Fruit fly (Drosophila melanogaster) whole organism, pupa: ENCODE results near the gene CG10600.
A peak's percentile ranks its signal among the peaks of the same experiment; 100 is the strongest.

ENCODE experiments used
- CG10348 ChIP-seq: fragments of 200-800 bp; sonication (Bioruptor generic); IDR thresholded peaks from 2 replicates; pipeline ENCODE4 v1.3.6; 2022; ENCODE audit warnings: missing biosample characterization, missing genetic modification characterization
- CG12605 ChIP-seq: fragments of 200-800 bp; sonication (Bioruptor generic); IDR thresholded peaks from 2 replicates; pipeline ENCODE4 v1.3.6; 2022; ENCODE audit warnings: missing biosample characterization, missing genetic modification characterization
- CG13204 ChIP-seq: fragments of 200-800 bp; sonication (Bioruptor generic); optimal IDR thresholded peaks from 2 replicates; lab custom pipeline; 2018; ENCODE audit warnings: missing biosample characterization, mild to moderate bottlenecking, missing genetic modification characterization, moderate library complexity
- CG14655 ChIP-seq: fragments of 200-800 bp; sonication (Bioruptor generic); optimal IDR thresholded peaks from 3 replicates; lab custom pipeline; 2017; ENCODE audit warnings: mild to moderate bottlenecking, missing biosample characterization, missing genetic modification reagents, missing genetic modification characterization
- CG15710 ChIP-seq: fragments of 200-800 bp; sonication (Bioruptor generic); optimal IDR thresholded peaks from 2 replicates; lab custom pipeline; 2018; ENCODE audit warnings: missing biosample characterization, mild to moderate bottlenecking, missing genetic modification characterization, moderate library complexity
- CG17806 ChIP-seq: fragments of 200-800 bp; sonication (Bioruptor generic); optimal IDR thresholded peaks from 2 replicates; lab custom pipeline; 2018; ENCODE audit warnings: missing biosample characterization, mild to moderate bottlenecking, missing genetic modification characterization, moderate library complexity
- CG32121 ChIP-seq: fragments of 200-800 bp; sonication (Bioruptor generic); IDR thresholded peaks from 2 replicates; pipeline ENCODE4 v1.3.6; 2022; ENCODE audit warnings: missing biosample characterization, missing genetic modification characterization
- CG34367 ChIP-seq: fragments of 200-800 bp; sonication (Bioruptor generic); optimal IDR thresholded peaks from 2 replicates; lab custom pipeline; 2018; ENCODE audit warnings: missing biosample characterization, mild to moderate bottlenecking, missing genetic modification characterization
- CG4496 ChIP-seq: fragments of 200-800 bp; sonication (Bioruptor generic); IDR thresholded peaks from 3 replicates; pipeline ENCODE4 v1.3.6; 2022; ENCODE audit warnings: missing biosample characterization, missing genetic modification characterization
- CG8159 ChIP-seq: fragments of 200-800 bp; sonication (Bioruptor generic); optimal IDR thresholded peaks from 3 replicates; lab custom pipeline; 2018; ENCODE audit warnings: missing biosample characterization, mild to moderate bottlenecking, missing genetic modification characterization, moderate library complexity
- CG8301 ChIP-seq: fragments of 200-800 bp; sonication (Bioruptor generic); optimal IDR thresholded peaks from 2 replicates; lab custom pipeline; 2018; ENCODE audit warnings: missing biosample characterization, mild to moderate bottlenecking, missing genetic modification characterization
- CG9948 ChIP-seq: fragments of 200-800 bp; sonication (Bioruptor generic); optimal IDR thresholded peaks from 2 replicates; lab custom pipeline; 2018; ENCODE audit warnings: missing biosample characterization, mild to moderate bottlenecking, missing genetic modification characterization, moderate library complexity
- D1 ChIP-seq: fragments of 200-800 bp; sonication (Bioruptor generic); optimal IDR thresholded peaks from 2 replicates; lab custom pipeline; 2018; ENCODE audit warnings: missing biosample characterization, mild to moderate bottlenecking, missing genetic modification characterization, moderate library complexity
- EcR ChIP-seq: fragments of 200-800 bp; sonication (Bioruptor generic); optimal IDR thresholded peaks from 3 replicates; lab custom pipeline; 2019; ENCODE audit warnings: missing biosample characterization, missing genetic modification characterization, mild to moderate bottlenecking, moderate library complexity, missing genetic modification reagents
- Ets98B ChIP-seq: fragments of 200-800 bp; sonication (Bioruptor generic); IDR thresholded peaks from 2 replicates; pipeline ENCODE4 v1.3.6; 2022; ENCODE audit warnings: missing biosample characterization, missing genetic modification characterization
- Pif1A ChIP-seq: fragments of 200-800 bp; sonication (Bioruptor generic); optimal IDR thresholded peaks from 3 replicates; lab custom pipeline; 2016; ENCODE audit warnings: missing biosample characterization, missing genetic modification characterization
- Pif1B ChIP-seq: fragments of 200-800 bp; sonication (Bioruptor generic); optimal IDR thresholded peaks from 3 replicates; lab custom pipeline; 2016; ENCODE audit warnings: missing biosample characterization, missing genetic modification characterization
- Snoo ChIP-seq: fragments of 200-800 bp; sonication (Bioruptor generic); optimal IDR thresholded peaks from 3 replicates; lab custom pipeline; 2017; ENCODE audit warnings: missing biosample characterization, mild to moderate bottlenecking, missing genetic modification characterization, inconsistent platforms
- fd96Ca ChIP-seq: fragments of 200-800 bp; sonication (Bioruptor generic); IDR thresholded peaks from 3 replicates; pipeline ENCODE4 v1.3.6; 2022; ENCODE audit warnings: missing biosample characterization, missing genetic modification characterization
- gl ChIP-seq: fragments of 200-800 bp; sonication (Bioruptor generic); optimal IDR thresholded peaks from 2 replicates; lab custom pipeline; 2018; ENCODE audit warnings: missing biosample characterization, mild to moderate bottlenecking, missing genetic modification characterization
- rn ChIP-seq: fragments of 200-800 bp; sonication (Bioruptor generic); IDR thresholded peaks from 2 replicates; pipeline ENCODE4 v1.3.6; 2022; ENCODE audit warnings: missing biosample characterization, missing genetic modification characterization

The CG10600 gene

dm6 chr2L:18858661-18859532 is 19.4 kb upstream of the CG10600 start, which contains the start of the genes CG10602 and mRpL13:
Gene CG10602 (minus strand): TSS chr2L:18859248.
Gene mRpL13 (minus strand): TSS chr2L:18859248.
- TF ChIP-seq EcR = no peak
- TF ChIP-seq Snoo (tag; lab: Kevin White, UChicago) = no peak
- no peak for TF ChIP-seq CG12605 (GFP tag; lab: Robert Waterston, UW)
- no peak for TF ChIP-seq CG13204 (GFP tag; lab: Kevin White, UChicago)
- peak; percentile 90 for TF ChIP-seq D1 (tag; lab: Kevin White, UChicago)
- TF ChIP-seq gl (tag; lab: Kevin White, UChicago) = no peak

dm6 chr2L:18857635-18858059 is 18.2 kb upstream of the CG10600 start:
- TF ChIP-seq Ets98B (GFP tag; lab: Robert Waterston, UW) = peak; percentile 97
- TF ChIP-seq fd96Ca (GFP tag; lab: Robert Waterston, UW) = peak; percentile 97
- peak; percentile 94 for TF ChIP-seq CG9948 (tag; lab: Kevin White, UChicago)
- TF ChIP-seq Pif1A (GFP tag; lab: Kevin White, UChicago) = peak; percentile 96
- peak; percentile 95 for TF ChIP-seq CG12605 (GFP tag; lab: Robert Waterston, UW)
- TF ChIP-seq CG15710 (tag; lab: Kevin White, UChicago) = peak; percentile 95
- TF ChIP-seq D1 (tag; lab: Kevin White, UChicago) = peak; percentile 62
- peak; percentile 85 for TF ChIP-seq CG13204 (GFP tag; lab: Kevin White, UChicago)
- peak; percentile 98 for TF ChIP-seq CG4496 (GFP tag; lab: Robert Waterston, UW)
- TF ChIP-seq Snoo (tag; lab: Kevin White, UChicago) = peak; percentile 95
- TF ChIP-seq CG8159 = peak; percentile 94
- TF ChIP-seq CG14655 (GFP tag; lab: Kevin White, UChicago) = peak; percentile 95
- TF ChIP-seq CG32121 (GFP tag; lab: Robert Waterston, UW) = peak; percentile 95
- peak; percentile 96 for TF ChIP-seq CG17806 (tag; lab: Kevin White, UChicago)
- TF ChIP-seq gl (tag; lab: Kevin White, UChicago) = peak; percentile 87
- TF ChIP-seq EcR = no peak
- peak; percentile 95 for TF ChIP-seq CG8301 (tag; lab: Kevin White, UChicago)
- TF ChIP-seq CG10348 (GFP tag; lab: Robert Waterston, UW) = peak; percentile 83
- TF ChIP-seq rn (GFP tag; lab: Robert Waterston, UW) = peak; percentile 82
- peak; percentile 92 for TF ChIP-seq Pif1B (GFP tag; lab: Kevin White, UChicago)
- peak; percentile 95 for TF ChIP-seq CG34367

- TF ChIP-seq CG17806 (tag; lab: Kevin White, UChicago) (no peak), CG14655 (GFP tag; lab: Kevin White, UChicago) (no peak), CG9948 (tag; lab: Kevin White, UChicago) (no peak), CG8301 (tag; lab: Kevin White, UChicago) (no peak), Pif1A (GFP tag; lab: Kevin White, UChicago) (no peak), D1 (tag; lab: Kevin White, UChicago) (no peak), CG10348 (GFP tag; lab: Robert Waterston, UW) (no peak), CG8159 (no peak), fd96Ca (GFP tag; lab: Robert Waterston, UW) (no peak), EcR (no peak), CG15710 (tag; lab: Kevin White, UChicago) (no peak), Pif1B (GFP tag; lab: Kevin White, UChicago) (no peak), rn (GFP tag; lab: Robert Waterston, UW) (no peak), Snoo (tag; lab: Kevin White, UChicago) (no peak)
These were observed 12.8 kb upstream of the CG10600 start for dm6 chr2L:18852249-18852648.

dm6 chr2L:18846843-18847242 is 7.4 kb upstream of the CG10600 start:
- TF ChIP-seq CG10348 (GFP tag; lab: Robert Waterston, UW) (no peak), Snoo (tag; lab: Kevin White, UChicago) (no peak), CG8301 (tag; lab: Kevin White, UChicago) (no peak), CG17806 (tag; lab: Kevin White, UChicago) (no peak), CG8159 (no peak), CG13204 (GFP tag; lab: Kevin White, UChicago) (no peak), fd96Ca (GFP tag; lab: Robert Waterston, UW) (no peak), CG14655 (GFP tag; lab: Kevin White, UChicago) (no peak), CG9948 (tag; lab: Kevin White, UChicago) (no peak), D1 (tag; lab: Kevin White, UChicago) (no peak)

dm6 chr2L:18846175-18846574 is 6.7 kb upstream of the CG10600 start:
- TF ChIP-seq EcR = no peak
- TF ChIP-seq Pif1A (GFP tag; lab: Kevin White, UChicago) = no peak
- no peak for TF ChIP-seq CG14655 (GFP tag; lab: Kevin White, UChicago)
